Worm (Caenorhabditis elegans): ENCODE measurements around the gene clec-126.

Gene clec-126

ce11 chrII:3482231-3482630 is 37.1 kb upstream of the clec-126 start, which contains the start of gene smu-2 (continued):
- TF ChIP-seq nhr-102 (tag; optimal IDR thresholded peaks at IDR 0.05): no peak
- no peak for TF ChIP-seq lin-29 (GFP tag; IDR thresholded peaks at IDR 0.05)
- TF ChIP-seq snpc-4 (tag; optimal IDR thresholded peaks at IDR 0.05): no peak
- TF ChIP-seq pqm-1 (tag; optimal IDR thresholded peaks at IDR 0.05): no peak
- TF ChIP-seq gei-8 (GFP tag; optimal IDR thresholded peaks at IDR 0.05): no peak
- peak; percentile 64 for TF ChIP-seq madf-9 (GFP tag; conservative IDR thresholded peaks at IDR 0.05)
- TF ChIP-seq aly-2 (tag; optimal IDR thresholded peaks at IDR 0.05): no peak
- TF ChIP-seq lin-15B (tag; optimal IDR thresholded peaks at IDR 0.05): no peak
- no peak for TF ChIP-seq lin-39 (tag; optimal IDR thresholded peaks at IDR 0.05)
- no peak for TF ChIP-seq saeg-2 (GFP tag; IDR thresholded peaks at IDR 0.05)
- TF ChIP-seq F26F4.8 (GFP tag; conservative IDR thresholded peaks at IDR 0.05): no peak
- no peak for TF ChIP-seq arid-1 (GFP tag; conservative IDR thresholded peaks at IDR 0.05)
- TF ChIP-seq sdz-12 (GFP tag; optimal IDR thresholded peaks at IDR 0.05): no peak
- TF ChIP-seq egl-27 (tag; optimal IDR thresholded peaks at IDR 0.05): no peak
- TF ChIP-seq T20F7.1 (GFP tag; optimal IDR thresholded peaks at IDR 0.05): no peak
- peak; percentile 71 for TF ChIP-seq nhr-28 (tag; optimal IDR thresholded peaks at IDR 0.05)
- TF ChIP-seq unc-62 (GFP tag; optimal IDR thresholded peaks at IDR 0.05 in 1 of 2): no peak
- no peak for TF ChIP-seq unc-62 (tag; optimal IDR thresholded peaks at IDR 0.05)
- no peak for TF ChIP-seq nhr-41 (GFP tag; IDR thresholded peaks at IDR 0.05)
- TF ChIP-seq lin-13 (GFP tag; optimal IDR thresholded peaks at IDR 0.05): no peak
- TF ChIP-seq attf-4 (tag; optimal IDR thresholded peaks at IDR 0.05): no peak
- peak; percentile 95 for TF ChIP-seq aha-1 (tag)
- no peak for TF ChIP-seq hlh-30 (tag; optimal IDR thresholded peaks at IDR 0.05; ENCODE audit: insufficient read depth)
- TF ChIP-seq nhr-10 (tag; optimal IDR thresholded peaks at IDR 0.05): no peak
- no peak for TF ChIP-seq F10B5.3 (tag; optimal IDR thresholded peaks at IDR 0.05)
- TF ChIP-seq snpc-1.2 (GFP tag; IDR thresholded peaks at IDR 0.05): no peak
- TF ChIP-seq Y48G9A.11 (GFP tag; IDR thresholded peaks at IDR 0.05): no peak
- no peak for TF ChIP-seq zfp-3 (GFP tag; conservative IDR thresholded peaks at IDR 0.05)
- no peak for TF ChIP-seq jun-1 (tag; optimal IDR thresholded peaks at IDR 0.05)
- TF ChIP-seq nhr-111 (GFP tag; optimal IDR thresholded peaks at IDR 0.05): no peak
- no peak for TF ChIP-seq nhr-237 (tag; optimal IDR thresholded peaks at IDR 0.05)
- peak; percentile 28 for TF ChIP-seq fkh-10 (GFP tag; optimal IDR thresholded peaks at IDR 0.05)
- no peak for TF ChIP-seq cey-2 (tag; optimal IDR thresholded peaks at IDR 0.05; ENCODE audit: borderline replicate concordance, insufficient read depth)
- TF ChIP-seq rbr-2 (tag; optimal IDR thresholded peaks at IDR 0.05): peak; percentile 43
- no peak for TF ChIP-seq R02D3.7 (tag; optimal IDR thresholded peaks at IDR 0.05)
- peak; percentile 74 for TF ChIP-seq ces-1 (GFP tag; optimal IDR thresholded peaks at IDR 0.05)
- peak in 1 of 2 experiments; percentile 81 for TF ChIP-seq hif-1 (tag; optimal IDR thresholded peaks at IDR 0.05)
- no peak for TF ChIP-seq ceh-28 (tag; optimal IDR thresholded peaks at IDR 0.05)
- TF ChIP-seq ztf-11 (tag; optimal IDR thresholded peaks at IDR 0.05): no peak
- TF ChIP-seq ceh-62 (tag; optimal IDR thresholded peaks at IDR 0.05): no peak
- no peak for TF ChIP-seq T26A8.4 (GFP tag; IDR thresholded peaks at IDR 0.05)
- no peak for TF ChIP-seq egl-43 (GFP tag; IDR thresholded peaks at IDR 0.05)
- TF ChIP-seq ZK337.2 (GFP tag; IDR thresholded peaks at IDR 0.05): peak; percentile 74; the same call in 1 of the 2 replicates
- TF ChIP-seq mdl-1 (tag; optimal IDR thresholded peaks at IDR 0.05): no peak
- TF ChIP-seq D1046.2 (GFP tag; IDR thresholded peaks at IDR 0.05): no peak
- no peak for TF ChIP-seq nhr-25 (tag; optimal IDR thresholded peaks at IDR 0.05; ENCODE audit: borderline replicate concordance, insufficient read depth)
- TF ChIP-seq dmd-8 (GFP tag; IDR thresholded peaks at IDR 0.05): no peak
- no peak for TF ChIP-seq vab-7 (GFP tag; IDR thresholded peaks at IDR 0.05)
- TF ChIP-seq mxl-3 (GFP tag; optimal IDR thresholded peaks at IDR 0.05): no peak
- TF ChIP-seq dmd-6 (GFP tag; IDR thresholded peaks at IDR 0.05): peak; percentile 31
- no peak for TF ChIP-seq daf-8 (GFP tag; IDR thresholded peaks at IDR 0.05)
- no peak for TF ChIP-seq Y75B8A.6 (GFP tag; IDR thresholded peaks at IDR 0.05)

Measured in whole organism, L4 larva.